Fruit fly (Drosophila melanogaster): ENCODE data around the gene Chpf.

dm6 chrX:13135702-13136101, 23.4 kb upstream of the Chpf start:
- TF ChIP-seq CG7101 (tag; optimal IDR thresholded peaks at IDR 0.05) (no peak), tj (GFP tag; optimal IDR thresholded peaks at IDR 0.05) (no peak), bab1 (GFP tag; optimal IDR thresholded peaks at IDR 0.05) (no peak), kay (GFP tag; ENCODE audit: borderline replicate concordance) (no peak), CG7045 (GFP tag; optimal IDR thresholded peaks at IDR 0.05) (no peak), Hr96 (GFP tag; optimal IDR thresholded peaks at IDR 0.05) (no peak), ovo (GFP tag; optimal IDR thresholded peaks at IDR 0.05) (no peak)

All from whole organism, adult.